Fruit fly (Drosophila melanogaster) whole organism, embryonic: ENCODE results near the gene CG45081.
A peak's percentile ranks its signal among the peaks of the same experiment; 100 is the strongest.

Experiments used
- Awh ChIP-seq: fragments of 200-800 bp; sonication (Bioruptor generic); IDR thresholded peaks from 2 replicates; pipeline ENCODE4, ENCODE4 v1.3.6; 2022; ENCODE audit warnings: missing biosample characterization, missing genetic modification characterization
- B-H1 ChIP-seq: fragments of 200-800 bp; sonication (Bioruptor generic); IDR thresholded peaks from 3 replicates; pipeline ENCODE4 v1.3.6; 2022; ENCODE audit warnings: missing biosample characterization, missing genetic modification characterization
- CG10267 ChIP-seq: fragments of 200-800 bp; sonication (Bioruptor generic); optimal IDR thresholded peaks from 2 replicates; lab custom pipeline; 2018; ENCODE audit warnings: missing biosample characterization, mild to moderate bottlenecking, missing genetic modification characterization, moderate library complexity
- CG10274 ChIP-seq: fragments of 200-800 bp; sonication (Bioruptor generic); optimal IDR thresholded peaks from 3 replicates; lab custom pipeline; 2017; ENCODE audit warnings: missing biosample characterization, mild to moderate bottlenecking, missing genetic modification characterization
- CG10462 ChIP-seq: fragments of 200-800 bp; sonication (Bioruptor generic); optimal IDR thresholded peaks from 2 replicates; lab custom pipeline; 2016; ENCODE audit warnings: missing biosample characterization, missing genetic modification characterization
- CG10959 ChIP-seq: fragments of 200-800 bp; sonication (Bioruptor generic); IDR thresholded peaks from 2 replicates; pipeline ENCODE4 v1.3.6; 2022; ENCODE audit warnings: missing biosample characterization, missing genetic modification characterization
- CG12299 ChIP-seq: fragments of 200-800 bp; sonication (Bioruptor generic); optimal IDR thresholded peaks from 2 replicates; lab custom pipeline; 2018; ENCODE audit warnings: missing biosample characterization, mild to moderate bottlenecking, missing genetic modification characterization
- CG13123 ChIP-seq: fragments of 200-800 bp; sonication (Bioruptor generic); optimal IDR thresholded peaks from 2 replicates; lab custom pipeline; 2016; ENCODE audit warnings: missing biosample characterization, missing genetic modification characterization
- CG13775 ChIP-seq: fragments of 200-800 bp; sonication (Bioruptor generic); optimal IDR thresholded peaks from 3 replicates; lab custom pipeline; 2017; ENCODE audit warnings: missing biosample characterization, mild to moderate bottlenecking, missing genetic modification characterization
- CG15696 ChIP-seq: fragments of 200-800 bp; sonication (Bioruptor generic); optimal IDR thresholded peaks from 2 replicates; lab custom pipeline; 2019; ENCODE audit warnings: missing biosample characterization, mild to moderate bottlenecking, missing genetic modification characterization, moderate library complexity
- CG17186 ChIP-seq: fragments of 200-800 bp; sonication (Bioruptor generic); optimal IDR thresholded peaks from 3 replicates; lab custom pipeline; 2017; ENCODE audit warnings: missing biosample characterization, missing genetic modification reagents, missing genetic modification characterization
- CG17361 ChIP-seq: fragments of 200-800 bp; sonication (Bioruptor generic); IDR thresholded peaks from 3 replicates; pipeline ENCODE4 v1.3.6; 2022; ENCODE audit warnings: missing biosample characterization, missing genetic modification characterization
- CG2129 ChIP-seq: fragments of 200-800 bp; sonication (Bioruptor generic); IDR thresholded peaks from 2 replicates; pipeline ENCODE4 v1.3.6; 2022; ENCODE audit warnings: missing biosample characterization, missing genetic modification characterization; ENCODE audit not compliant: partially characterized antibody
- CG33213 ChIP-seq: fragments of 200-800 bp; sonication (Bioruptor generic); optimal IDR thresholded peaks from 3 replicates; lab custom pipeline; 2016; ENCODE audit warnings: missing biosample characterization, missing genetic modification characterization
- CG4282 ChIP-seq: fragments of 200-800 bp; sonication (Bioruptor generic); optimal IDR thresholded peaks from 2 replicates; lab custom pipeline; 2016; ENCODE audit warnings: missing biosample characterization, missing genetic modification characterization
- CG4730 ChIP-seq: fragments of 200-800 bp; sonication (Bioruptor generic); IDR thresholded peaks from 2 replicates; pipeline ENCODE4 v1.3.6; 2022; ENCODE audit warnings: missing biosample characterization, missing genetic modification characterization
- CG4854 ChIP-seq: fragments of 200-800 bp; sonication (Bioruptor generic); optimal IDR thresholded peaks from 2 replicates; lab custom pipeline; 2016; ENCODE audit warnings: missing biosample characterization, missing genetic modification characterization, inconsistent platforms
- CG5953 ChIP-seq: fragments of 200-800 bp; sonication (Bioruptor generic); IDR thresholded peaks from 2 replicates; pipeline ENCODE4 v1.3.6; 2022; ENCODE audit warnings: missing biosample characterization, missing genetic modification characterization
- CG6272 ChIP-seq: fragments of 200-800 bp; sonication (Bioruptor generic); IDR thresholded peaks from 2 replicates; pipeline ENCODE4 v1.3.6; 2022; ENCODE audit warnings: missing biosample characterization, missing genetic modification characterization
- CG7928 ChIP-seq: fragments of 200-800 bp; sonication (Bioruptor generic); optimal IDR thresholded peaks from 2 replicates; lab custom pipeline; 2017; ENCODE audit warnings: missing biosample characterization, mild to moderate bottlenecking, missing genetic modification characterization
- CG8281 ChIP-seq: fragments of 200-800 bp; sonication (Bioruptor generic); optimal IDR thresholded peaks from 2 replicates; lab custom pipeline; 2018; ENCODE audit warnings: missing biosample characterization, mild to moderate bottlenecking, missing genetic modification characterization, moderate library complexity
- CG8359 ChIP-seq: fragments of 200-800 bp; sonication (Bioruptor generic); optimal IDR thresholded peaks from 2 replicates; lab custom pipeline; 2017; ENCODE audit warnings: missing biosample characterization, mild to moderate bottlenecking, missing genetic modification characterization, borderline replicate concordance
- CG9437 ChIP-seq: fragments of 200-800 bp; sonication (Bioruptor generic); optimal IDR thresholded peaks from 2 replicates; lab custom pipeline; 2018; ENCODE audit warnings: missing biosample characterization, mild to moderate bottlenecking, missing genetic modification characterization
- CG9609 ChIP-seq: fragments of 200-800 bp; sonication (Bioruptor generic); optimal IDR thresholded peaks from 3 replicates; lab custom pipeline; 2016; ENCODE audit warnings: missing biosample characterization, missing genetic modification characterization
- CrebB ChIP-seq: fragments of 200-800 bp; sonication (Bioruptor generic); optimal IDR thresholded peaks from 3 replicates; lab custom pipeline; 2018; ENCODE audit warnings: missing biosample characterization, mild to moderate bottlenecking, missing genetic modification characterization
- HmgZ ChIP-seq: fragments of 200-800 bp; sonication (Bioruptor generic); optimal IDR thresholded peaks from 2 replicates; lab custom pipeline; 2018; ENCODE audit warnings: missing biosample characterization, mild to moderate bottlenecking, missing genetic modification characterization
- Hr3 ChIP-seq: fragments of 200-800 bp; sonication (Bioruptor generic); optimal IDR thresholded peaks from 3 replicates; lab custom pipeline; 2016; ENCODE audit warnings: missing biosample characterization, missing genetic modification characterization
- MTF-1 ChIP-seq: fragments of 200-800 bp; sonication (Bioruptor generic); optimal IDR thresholded peaks from 2 replicates; lab custom pipeline; 2018; ENCODE audit warnings: missing biosample characterization, mild to moderate bottlenecking, missing genetic modification characterization, borderline replicate concordance
- Med ChIP-seq: fragments of 200-800 bp; sonication (Bioruptor generic); peaks from one replicate; lab custom pipeline; 2016; ENCODE audit warnings: missing biosample characterization, missing genetic modification characterization, mild to moderate bottlenecking, inconsistent platforms, moderate library complexity
- NC2β ChIP-seq: fragments of 200-800 bp; sonication (Bioruptor generic); optimal IDR thresholded peaks from 2 replicates; lab custom pipeline; 2016; ENCODE audit warnings: missing biosample characterization, missing genetic modification characterization
- ac ChIP-seq: fragments of 200-800 bp; sonication (Bioruptor generic); optimal IDR thresholded peaks from 3 replicates; lab custom pipeline; 2017; ENCODE audit warnings: missing biosample characterization, mild to moderate bottlenecking, missing genetic modification characterization
- cg ChIP-seq: fragments of 200-800 bp; sonication (Bioruptor generic); optimal IDR thresholded peaks from 3 replicates; lab custom pipeline; 2019; ENCODE audit warnings: missing biosample characterization, mild to moderate bottlenecking, missing genetic modification characterization, moderate library complexity
- ci ChIP-seq: fragments of 200-800 bp; sonication (Bioruptor generic); IDR thresholded peaks from 3 replicates; pipeline ENCODE4 v1.3.6; 2022; ENCODE audit warnings: missing biosample characterization, missing genetic modification characterization
- danr ChIP-seq: fragments of 200-800 bp; sonication (Bioruptor generic); IDR thresholded peaks from 2 replicates; pipeline ENCODE4 v1.3.6; 2022; ENCODE audit warnings: missing biosample characterization, missing genetic modification characterization
- esg ChIP-seq: fragments of 200-800 bp; sonication (Bioruptor generic); conservative IDR thresholded peaks from 2 replicates; pipeline ENCODE4 v1.3.6; 2022; ENCODE audit warnings: missing biosample characterization, missing genetic modification characterization
- eyg ChIP-seq: fragments of 200-800 bp; sonication (Bioruptor generic); optimal IDR thresholded peaks from 3 replicates; lab custom pipeline; 2016; ENCODE audit warnings: missing biosample characterization, missing genetic modification characterization
- fru ChIP-seq: fragments of >200 bp; optimal IDR thresholded peaks from 2 replicates; lab custom pipeline; 2017
- ftz-f1 ChIP-seq: fragments of 200-800 bp; sonication (Bioruptor generic); optimal IDR thresholded peaks from 2 replicates; lab custom pipeline; 2016; ENCODE audit warnings: missing biosample characterization, missing genetic modification characterization
- hbn ChIP-seq: fragments of 200-800 bp; sonication (Bioruptor generic); IDR thresholded peaks from 2 replicates; pipeline ENCODE4 v1.3.6; 2022; ENCODE audit warnings: missing biosample characterization, missing genetic modification characterization; ENCODE audit not compliant: partially characterized antibody
- kay ChIP-seq: fragments of 200-800 bp; sonication (Bioruptor generic); optimal IDR thresholded peaks from 2 replicates; lab custom pipeline; 2016; ENCODE audit warnings: missing biosample characterization, missing genetic modification characterization
- org-1 ChIP-seq: fragments of 200-800 bp; sonication (Bioruptor generic); optimal IDR thresholded peaks from 2 replicates; lab custom pipeline; 2017; ENCODE audit warnings: missing biosample characterization, missing genetic modification characterization
- shn ChIP-seq: fragments of 200-800 bp; sonication (Bioruptor generic); optimal IDR thresholded peaks from 3 replicates; lab custom pipeline; 2016; ENCODE audit warnings: missing biosample characterization, missing genetic modification characterization
- slp2 ChIP-seq: fragments of 200-800 bp; sonication (Bioruptor generic); optimal IDR thresholded peaks from 2 replicates; lab custom pipeline; 2016; ENCODE audit warnings: missing biosample characterization, missing genetic modification characterization
- tap ChIP-seq: fragments of 200-800 bp; optimal IDR thresholded peaks from 3 replicates; lab custom pipeline; 2019; ENCODE audit warnings: missing biosample characterization, mild to moderate bottlenecking, missing genetic modification characterization, moderate library complexity
- toy ChIP-seq: fragments of 200-800 bp; sonication (Bioruptor generic); IDR thresholded peaks from 2 replicates; pipeline ENCODE4 v1.3.6; 2022; ENCODE audit warnings: missing biosample characterization, missing genetic modification characterization
- vfl ChIP-seq: fragments of 200-800 bp; sonication (Bioruptor generic); optimal IDR thresholded peaks from 2 replicates; lab custom pipeline; 2016; ENCODE audit warnings: missing biosample characterization, missing genetic modification characterization

The CG45081 gene

DNA sequence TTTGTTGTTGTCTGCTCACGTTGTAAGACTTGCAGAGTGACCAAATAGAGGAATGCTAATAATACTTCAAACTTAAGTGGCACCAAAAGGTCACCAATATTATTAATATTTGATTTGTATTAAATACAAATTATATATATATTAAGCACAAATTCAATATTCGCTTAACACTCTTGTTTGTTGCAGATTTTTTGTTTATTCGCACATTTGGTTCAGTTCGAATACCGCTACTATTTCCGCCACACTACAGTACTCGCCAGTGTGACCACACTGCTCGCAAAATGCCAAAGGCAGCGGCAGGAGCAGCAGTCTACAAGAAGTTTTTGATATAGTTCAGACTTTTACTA, 1.7 kb upstream of the CG45081 start, which contains the start of gene Max (continued):
- peak; percentile 51 for TF ChIP-seq Hr3 (GFP tag; lab: Kevin White, UChicago)
- peak; percentile 61 for TF ChIP-seq CG12299 (tag; lab: Kevin White, UChicago)
- peak; percentile 63 for TF ChIP-seq CrebB (tag; lab: Kevin White, UChicago)
- peak; percentile 52 for TF ChIP-seq CG13123 (GFP tag; lab: Kevin White, UChicago)
- 0 out of 2 replicates have a peak, but pooled peaks have one; percentile 21 for TF ChIP-seq CG4730 (GFP tag; lab: Robert Waterston, UW)
- TF ChIP-seq cg (GFP tag; lab: Kevin White, UChicago), result no peak
- TF ChIP-seq CG7928 (GFP tag; lab: Kevin White, UChicago), result no peak
- peak; percentile 87 for TF ChIP-seq ci (GFP tag; lab: Robert Waterston, UW)
- TF ChIP-seq CG8359, result no peak
- peak; percentile 59 for TF ChIP-seq CG17361
- no peak for TF ChIP-seq NC2β (GFP tag; lab: Kevin White, UChicago)
- no peak for TF ChIP-seq CG2129 (GFP tag; lab: Robert Waterston, UW)
- TF ChIP-seq slp2 (GFP tag; lab: Kevin White, UChicago), result no peak
- TF ChIP-seq org-1 (GFP tag; lab: Kevin White, UChicago), result peak; percentile 7
- peak; percentile 12 for TF ChIP-seq ftz-f1 (GFP tag; lab: Kevin White, UChicago)
- TF ChIP-seq CG15696 (tag; lab: Kevin White, UChicago), result peak; percentile 57
- peak; percentile 20 for TF ChIP-seq kay
- TF ChIP-seq Med (GFP tag; lab: Kevin White, UChicago), result peak; percentile 81
- no peak for TF ChIP-seq fru (lab: Kevin White, UChicago)
- no peak for TF ChIP-seq CG9609
- TF ChIP-seq CG8281 (tag; lab: Kevin White, UChicago), result peak; percentile 28
- peak; percentile 24 for TF ChIP-seq CG17186
- TF ChIP-seq toy, result no peak
- peak; percentile 3 for TF ChIP-seq CG4854 (GFP tag; lab: Kevin White, UChicago)
- TF ChIP-seq HmgZ, result peak; percentile 83
- TF ChIP-seq B-H1 (GFP tag; lab: Robert Waterston, UW), result peak; percentile 63
- TF ChIP-seq CG4282, result no peak
- TF ChIP-seq CG10267 (tag; lab: Kevin White, UChicago), result peak; percentile 77
- no peak for TF ChIP-seq ac
- TF ChIP-seq vfl (GFP tag; lab: Kevin White, UChicago), result peak; percentile 25
- peak; percentile 5 for TF ChIP-seq MTF-1 (GFP tag; lab: Kevin White, UChicago)
- no peak for TF ChIP-seq hbn
- TF ChIP-seq CG5953 (GFP tag; lab: Robert Waterston, UW), result no peak
- TF ChIP-seq CG9437 (GFP tag; lab: Kevin White, UChicago), result peak; percentile 88
- peak; percentile 75 for TF ChIP-seq CG13775
- peak; percentile 52; the same call in 1 of the 2 replicates for TF ChIP-seq Awh (GFP tag; lab: Robert Waterston, UW)
- TF ChIP-seq tap, result peak; percentile 79
- no peak for TF ChIP-seq CG6272 (GFP tag; lab: Robert Waterston, UW)
- no peak for TF ChIP-seq CG10274 (GFP tag; lab: Kevin White, UChicago)
- TF ChIP-seq danr (GFP tag; lab: Robert Waterston, UW), result peak; percentile 61; the same call in 1 of the 2 replicates
- no peak for TF ChIP-seq eyg
- TF ChIP-seq esg (GFP tag; lab: Robert Waterston, UW), result peak; percentile 45
- TF ChIP-seq shn (GFP tag; lab: Kevin White, UChicago), result no peak
- no peak for TF ChIP-seq CG10959
- TF ChIP-seq CG33213, result peak; percentile 15
- TF ChIP-seq CG10462 (GFP tag; lab: Kevin White, UChicago), result peak; percentile 15
